Fruit fly (Drosophila melanogaster): ENCODE results near the gene CG31140.
A peak's percentile ranks its signal among the peaks of the same experiment; 100 is the strongest.

The CG31140 gene

dm6 chr3R:24010637-24011214, 47.7 kb downstream of the CG31140 start (continued):
- peak; percentile 26 for TF ChIP-seq fd96Cb (tag; optimal IDR thresholded peaks at IDR 0.05)
- 0 out of 3 replicates have a peak, but pooled peaks have one; percentile 37 for TF ChIP-seq CG34422 (GFP tag; IDR thresholded peaks at IDR 0.05)
- TF ChIP-seq gcm (GFP tag; optimal IDR thresholded peaks at IDR 0.05), result peak; percentile 38
- TF ChIP-seq CG31441 (GFP tag; IDR thresholded peaks at IDR 0.05), result peak; percentile 61
- no peak for TF ChIP-seq CG4617 (GFP tag; optimal IDR thresholded peaks at IDR 0.05; ENCODE audit: borderline replicate concordance)
- TF ChIP-seq CG12236 (GFP tag; optimal IDR thresholded peaks at IDR 0.05), result no peak
- no peak for TF ChIP-seq Sin3A (optimal IDR thresholded peaks at IDR 0.05)
- TF ChIP-seq CG16813 (GFP tag; IDR thresholded peaks at IDR 0.05; ENCODE audit: partially characterized antibody), result no peak
- TF ChIP-seq CG14667 (GFP tag; IDR thresholded peaks at IDR 0.05), result peak; percentile 25; the same call in 1 of the 2 replicates
- TF ChIP-seq Mad (GFP tag; optimal IDR thresholded peaks at IDR 0.05), result peak; percentile 5
- peak; percentile 36 for TF ChIP-seq CG6854 (GFP tag; optimal IDR thresholded peaks at IDR 0.05)
- TF ChIP-seq corto (GFP tag; optimal IDR thresholded peaks at IDR 0.05), result no peak
- peak; percentile 67 for TF ChIP-seq CG10209 (GFP tag; optimal IDR thresholded peaks at IDR 0.05)
- no peak for TF ChIP-seq Lpt (GFP tag; optimal IDR thresholded peaks at IDR 0.05)
- TF ChIP-seq Deaf1 (tag; optimal IDR thresholded peaks at IDR 0.05), result peak; percentile 26
- peak; percentile 42 for TF ChIP-seq lilli (GFP tag; optimal IDR thresholded peaks at IDR 0.05)
- peak; percentile 29 for TF ChIP-seq CG13624 (GFP tag; optimal IDR thresholded peaks at IDR 0.05)
- TF ChIP-seq CG32532 (GFP tag; IDR thresholded peaks at IDR 0.05), result peak; percentile 78; the same call in 1 of the 2 replicates
- peak; percentile 35 for TF ChIP-seq CG3407 (GFP tag; optimal IDR thresholded peaks at IDR 0.05)
- no peak for TF ChIP-seq peb (GFP tag; IDR thresholded peaks at IDR 0.05)
- peak; percentile 69 for TF ChIP-seq Meics (GFP tag; optimal IDR thresholded peaks at IDR 0.05)
- TF ChIP-seq NfI (GFP tag; optimal IDR thresholded peaks at IDR 0.05), result peak; percentile 49
- TF ChIP-seq CG2712 (tag; optimal IDR thresholded peaks at IDR 0.05), result peak; percentile 46
- peak; percentile 28; the same call in 1 of the 2 replicates for TF ChIP-seq CG11085 (GFP tag; IDR thresholded peaks at IDR 0.05)
- peak; percentile 53 for TF ChIP-seq CG9817 (tag; optimal IDR thresholded peaks at IDR 0.05)
- TF ChIP-seq hb (GFP tag; IDR thresholded peaks at IDR 0.05; ENCODE audit: partially characterized antibody), result no peak
- 0 out of 2 replicates have a peak, but pooled peaks have one; percentile 30 for TF ChIP-seq CG17328 (GFP tag; IDR thresholded peaks at IDR 0.05)
- TF ChIP-seq nau (GFP tag; optimal IDR thresholded peaks at IDR 0.05), result no peak
- peak; percentile 22 for TF ChIP-seq CG6683 (GFP tag; optimal IDR thresholded peaks at IDR 0.05)
- peak; percentile 28; the same call in 1 of the 2 replicates for TF ChIP-seq onecut (GFP tag; IDR thresholded peaks at IDR 0.05)
- peak; percentile 29 for TF ChIP-seq BtbVII (GFP tag; optimal IDR thresholded peaks at IDR 0.05)
- peak; percentile 73 for TF ChIP-seq CG12659 (GFP tag; optimal IDR thresholded peaks at IDR 0.05)
- TF ChIP-seq Dip3 (GFP tag; optimal IDR thresholded peaks at IDR 0.05), result no peak
- no peak for TF ChIP-seq ftz-f1 (GFP tag; optimal IDR thresholded peaks at IDR 0.05)
- TF ChIP-seq CG8924 (tag; optimal IDR thresholded peaks at IDR 0.05), result peak; percentile 65
- TF ChIP-seq ken (GFP tag; IDR thresholded peaks at IDR 0.05), result peak; percentile 45; the same call in 1 of the 3 replicates
- peak; percentile 61 for TF ChIP-seq CG17361 (GFP tag; IDR thresholded peaks at IDR 0.05)
- peak; percentile 11 for TF ChIP-seq CG1602 (GFP tag; optimal IDR thresholded peaks at IDR 0.05)
- peak; percentile 65; the same call in 1 of the 2 replicates for TF ChIP-seq Xrp1 (GFP tag; IDR thresholded peaks at IDR 0.05)
- TF ChIP-seq CG11696 (GFP tag; IDR thresholded peaks at IDR 0.05), result 0 out of 2 replicates have a peak, but pooled peaks have one; percentile 24
- TF ChIP-seq Chrac-16 (GFP tag; optimal IDR thresholded peaks at IDR 0.05), result peak; percentile 8
- TF ChIP-seq luna (GFP tag; optimal IDR thresholded peaks at IDR 0.05), result no peak
- peak; percentile 22 for TF ChIP-seq CG10979 (tag; optimal IDR thresholded peaks at IDR 0.05)
- peak; percentile 3 for TF ChIP-seq CG11723 (GFP tag; optimal IDR thresholded peaks at IDR 0.05)
- peak; percentile 41 for TF ChIP-seq phol (tag; optimal IDR thresholded peaks at IDR 0.05)
- peak; percentile 43 for TF ChIP-seq Ssrp (tag; optimal IDR thresholded peaks at IDR 0.05)
- TF ChIP-seq bab2 (GFP tag; optimal IDR thresholded peaks at IDR 0.05), result no peak
- TF ChIP-seq Atf3 (GFP tag; optimal IDR thresholded peaks at IDR 0.05), result no peak
- TF ChIP-seq cwo (GFP tag; optimal IDR thresholded peaks at IDR 0.05), result peak; percentile 57
- TF ChIP-seq usp (GFP tag; optimal IDR thresholded peaks at IDR 0.05), result no peak

Data from whole organism, embryonic.